Worm (Caenorhabditis elegans): ENCODE results near the gene polq-1.

DNA sequence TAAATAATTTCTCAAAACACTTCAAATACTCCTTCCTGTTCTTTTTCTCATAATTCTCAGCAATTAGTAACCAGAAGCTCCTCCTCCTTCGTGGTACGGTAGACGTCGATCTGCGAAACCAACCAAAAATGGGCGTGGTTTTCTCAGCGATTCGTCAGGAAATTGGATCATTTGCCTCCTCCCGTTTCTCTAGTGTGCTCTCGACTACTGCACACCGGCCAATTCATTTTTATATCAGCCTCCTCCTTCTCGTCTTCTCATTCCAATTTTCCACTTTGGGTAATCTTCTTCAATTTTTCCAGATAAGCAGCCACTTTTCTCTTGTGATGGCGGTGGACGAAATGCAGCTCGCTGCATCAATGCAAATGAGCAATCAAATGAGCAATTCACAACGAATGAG lies 4.2 kb downstream of the polq-1 start, which contains the start of gene ceh-10:
- no peak for TF ChIP-seq ref-1 (GFP tag; conservative IDR thresholded peaks at IDR 0.05)
- no peak for TF ChIP-seq flt-1 (GFP tag; IDR thresholded peaks at IDR 0.05)
- no peak for TF ChIP-seq tab-1 (GFP tag; IDR thresholded peaks at IDR 0.05)
- no peak for TF ChIP-seq ztf-29 (GFP tag; IDR thresholded peaks at IDR 0.05)
- no peak for TF ChIP-seq med-1 (GFP tag; optimal IDR thresholded peaks at IDR 0.05; ENCODE audit: insufficient read depth)
- TF ChIP-seq cog-1 (tag; optimal IDR thresholded peaks at IDR 0.05): no peak
- no peak for TF ChIP-seq ztf-23 (GFP tag; IDR thresholded peaks at IDR 0.05)
- TF ChIP-seq klf-2 (GFP tag; conservative IDR thresholded peaks at IDR 0.05): no peak
- TF ChIP-seq T22C8.4 (GFP tag; IDR thresholded peaks at IDR 0.05): no peak
